Fruit fly (Drosophila melanogaster): ENCODE measurements around the gene TwdlZ.

- TF ChIP-seq Hr96 (GFP tag; optimal IDR thresholded peaks at IDR 0.05) (peak; percentile 92), CG12768 (GFP tag; optimal IDR thresholded peaks at IDR 0.05) (no peak), pad (GFP tag; optimal IDR thresholded peaks at IDR 0.05) (peak; percentile 56), Clk (GFP tag; optimal IDR thresholded peaks at IDR 0.05) (no peak), toe (GFP tag; optimal IDR thresholded peaks at IDR 0.05) (peak; percentile 67), Crg-1 (GFP tag; optimal IDR thresholded peaks at IDR 0.05) (peak; percentile 70), cnc (optimal IDR thresholded peaks at IDR 0.05) (no peak), CG11617 (GFP tag; optimal IDR thresholded peaks at IDR 0.05) (peak; percentile 75), cic (GFP tag; optimal IDR thresholded peaks at IDR 0.05) (peak; percentile 22), kay (GFP tag; ENCODE audit: borderline replicate concordance) (peak; percentile 66)
Observed at dm6 chrX:16751579-16752156, 13.7 kb downstream of the TwdlZ start, which contains the start of gene goe.
